Worm (Caenorhabditis elegans) whole organism, L4 larva: Measurements from ENCODE around the gene Y51B9A.9.

Experiments used
- F37D6.2 ChIP-seq: sonication (generic microtip); optimal IDR thresholded peaks from 2 replicates; lab custom pipeline; 2016; ENCODE audit warnings: mild to moderate bottlenecking, missing genetic modification characterization, missing compliant biosample characterization
- F44E2.7 ChIP-seq: fragments of 200-800 bp; sonication (Bioruptor generic); IDR thresholded peaks from 2 replicates; pipeline ENCODE4 v2.1.2; 2022; ENCODE audit warnings: missing genetic modification characterization, missing compliant biosample characterization
- R02D3.7 ChIP-seq: fragments of 150-350 bp; sonication (generic microtip); optimal IDR thresholded peaks from 3 replicates; lab custom pipeline; 2014; ENCODE audit warnings: missing biosample characterization, missing genetic modification characterization
- T26A8.4 ChIP-seq: fragments of 200-800 bp; sonication (Bioruptor generic); IDR thresholded peaks from 2 replicates; pipeline ENCODE4 v1.3.6; 2022; ENCODE audit warnings: missing genetic modification characterization, missing compliant biosample characterization
- Y105C5A.15 ChIP-seq: fragments of 200-800 bp; sonication (Bioruptor generic); IDR thresholded peaks from 2 replicates; pipeline ENCODE4 v1.3.6; 2022; ENCODE audit warnings: missing genetic modification characterization, missing compliant biosample characterization
- ZK337.2 ChIP-seq: fragments of 200-800 bp; sonication (Bioruptor generic); IDR thresholded peaks from 2 replicates; pipeline ENCODE4 v1.3.6; 2022; ENCODE audit warnings: missing genetic modification reagents, missing genetic modification characterization, missing compliant biosample characterization
- aha-1 ChIP-seq: fragments of 150-350 bp; peaks from one replicate; lab custom pipeline; 2014; ENCODE audit warnings: missing biosample characterization, missing genetic modification characterization
- ceh-20 ChIP-seq: fragments of 200-800 bp; sonication (Bioruptor generic); IDR thresholded peaks from 2 replicates; pipeline ENCODE4 v1.3.6; 2022; ENCODE audit warnings: missing genetic modification reagents, missing genetic modification characterization, missing compliant biosample characterization
- ceh-82 ChIP-seq: sonication (generic microtip); optimal IDR thresholded peaks from 2 replicates; lab custom pipeline; 2017; ENCODE audit warnings: missing biosample characterization, missing genetic modification characterization
- cey-2 ChIP-seq: sonication (generic microtip); optimal IDR thresholded peaks from 3 replicates; lab custom pipeline; 2017; ENCODE audit warnings: missing genetic modification characterization, mild to moderate bottlenecking, missing compliant biosample characterization, antibody characterized with exemption, borderline replicate concordance; ENCODE audit not compliant: insufficient read depth
- daf-16 ChIP-seq, 3 experiments: sonication (generic microtip); optimal IDR thresholded peaks; 2 replicates each; lab custom pipeline; 2016 to 2017; ENCODE audit warnings: missing genetic modification characterization in 3 of 3, missing genetic modification reagents in 3 of 3, mild to moderate bottlenecking in 2 of 3, missing compliant biosample characterization in 2 of 3, missing biosample characterization in 1 of 3, moderate library complexity in 1 of 3
- dmd-8 ChIP-seq: fragments of 200-800 bp; sonication (Bioruptor generic); IDR thresholded peaks from 2 replicates; pipeline ENCODE4 v1.3.6; 2022; ENCODE audit warnings: missing genetic modification characterization, missing compliant biosample characterization
- dve-1 ChIP-seq: sonication (generic microtip); optimal IDR thresholded peaks from 2 replicates; lab custom pipeline; 2017; ENCODE audit warnings: antibody characterized with exemption, mild to moderate bottlenecking, missing genetic modification characterization, missing compliant biosample characterization; ENCODE audit not compliant: insufficient read depth
- egl-27 ChIP-seq: sonication (generic microtip); optimal IDR thresholded peaks from 3 replicates; lab custom pipeline; 2017; ENCODE audit warnings: missing biosample characterization, missing genetic modification reagents, missing genetic modification characterization
- egl-43 ChIP-seq: fragments of 200-800 bp; sonication (Bioruptor generic); IDR thresholded peaks from 2 replicates; pipeline ENCODE4 v1.3.6; 2022; ENCODE audit warnings: missing genetic modification reagents, missing genetic modification characterization, missing compliant biosample characterization
- hmg-1.1 ChIP-seq: fragments of 200-800 bp; sonication (Bioruptor generic); IDR thresholded peaks from 2 replicates; pipeline ENCODE4 v1.3.6; 2022; ENCODE audit warnings: missing genetic modification reagents, missing genetic modification characterization, missing compliant biosample characterization
- jun-1 ChIP-seq: fragments of 150-350 bp; optimal IDR thresholded peaks from 2 replicates; lab custom pipeline; 2014; ENCODE audit warnings: missing biosample characterization, missing genetic modification reagents, missing genetic modification characterization
- lin-13 ChIP-seq: fragments of 150-350 bp; optimal IDR thresholded peaks from 2 replicates; lab custom pipeline; 2014; ENCODE audit warnings: missing biosample characterization, missing genetic modification reagents, missing genetic modification characterization
- lin-38 ChIP-seq: fragments of 200-800 bp; sonication (Bioruptor generic); IDR thresholded peaks from 2 replicates; pipeline ENCODE4 v1.3.6; 2022; ENCODE audit warnings: missing genetic modification reagents, missing genetic modification characterization, missing compliant biosample characterization
- lsy-2 ChIP-seq, 2 experiments: fragments of 150-350 bp in 1 of 2; sonication (generic microtip) in 1 of 2; optimal IDR thresholded peaks; 2 replicates each; lab custom pipeline; 2014 to 2017; ENCODE audit warnings: missing biosample characterization in 2 of 2, missing genetic modification characterization in 2 of 2
- mdl-1 ChIP-seq, 2 experiments: fragments of 150-350 bp in 1 of 2; sonication (generic microtip) in 1 of 2; optimal IDR thresholded peaks; 2 replicates each; lab custom pipeline; 2014 to 2017; ENCODE audit warnings: missing biosample characterization in 2 of 2, missing genetic modification characterization in 2 of 2
- mdt-29 ChIP-seq: fragments of 200-800 bp; sonication (Bioruptor generic); IDR thresholded peaks from 2 replicates; pipeline ENCODE4 v1.3.6; 2022; ENCODE audit warnings: missing genetic modification reagents, missing genetic modification characterization, missing compliant biosample characterization
- mep-1 ChIP-seq: fragments of 150-350 bp; sonication (generic microtip); optimal IDR thresholded peaks from 3 replicates; lab custom pipeline; 2014; ENCODE audit warnings: missing biosample characterization, missing genetic modification characterization
- mxl-3 ChIP-seq: fragments of 200-800 bp; sonication (Bioruptor generic); optimal IDR thresholded peaks from 2 replicates; lab custom pipeline; 2018; ENCODE audit warnings: mild to moderate bottlenecking, missing genetic modification characterization, missing compliant biosample characterization
- nhr-102 ChIP-seq: sonication (generic microtip); optimal IDR thresholded peaks from 2 replicates; lab custom pipeline; 2016; ENCODE audit warnings: mild to moderate bottlenecking, missing genetic modification characterization, moderate library complexity, missing compliant biosample characterization
- nhr-42 ChIP-seq: fragments of 200-800 bp; sonication (Bioruptor generic); IDR thresholded peaks from 2 replicates; pipeline ENCODE4 v1.3.6; 2022; ENCODE audit warnings: missing genetic modification characterization, missing compliant biosample characterization
- nhr-76 ChIP-seq: fragments of 150-350 bp; optimal IDR thresholded peaks from 2 replicates; lab custom pipeline; 2014; ENCODE audit warnings: missing biosample characterization, missing genetic modification characterization
- nhr-77 ChIP-seq: fragments of 150-350 bp; optimal IDR thresholded peaks from 2 replicates; lab custom pipeline; 2014; ENCODE audit warnings: missing biosample characterization, missing genetic modification characterization
- pqm-1 ChIP-seq: sonication (generic microtip); optimal IDR thresholded peaks from 2 replicates; lab custom pipeline; 2017; ENCODE audit warnings: missing biosample characterization, missing genetic modification characterization
- rbr-2 ChIP-seq: sonication (generic microtip); optimal IDR thresholded peaks from 2 replicates; lab custom pipeline; 2016; ENCODE audit warnings: missing genotype, missing genetic modification characterization, missing compliant biosample characterization
- set-16 ChIP-seq: fragments of 200-800 bp; sonication (Bioruptor generic); IDR thresholded peaks from 2 replicates; pipeline ENCODE4 v1.3.6; 2022; ENCODE audit warnings: missing genetic modification reagents, missing genetic modification characterization, missing compliant biosample characterization
- snpc-1.2 ChIP-seq: fragments of 200-800 bp; sonication (Bioruptor generic); IDR thresholded peaks from 2 replicates; pipeline ENCODE4 v1.3.6; 2022; ENCODE audit warnings: missing genetic modification reagents, missing genetic modification characterization, missing compliant biosample characterization
- spr-3 ChIP-seq: fragments of 200-800 bp; sonication (Bioruptor generic); optimal IDR thresholded peaks from 2 replicates; lab custom pipeline; 2018; ENCODE audit warnings: mild to moderate bottlenecking, missing genetic modification characterization, missing compliant biosample characterization
- tag-97 ChIP-seq: fragments of 200-800 bp; sonication (Bioruptor generic); IDR thresholded peaks from 2 replicates; pipeline ENCODE4 v1.3.6; 2022; ENCODE audit warnings: missing genetic modification characterization, missing compliant biosample characterization
- unc-130 ChIP-seq: sonication (generic microtip); optimal IDR thresholded peaks from 2 replicates; lab custom pipeline; 2016; ENCODE audit warnings: missing genetic modification reagents, missing genetic modification characterization, missing compliant biosample characterization
- unc-62 ChIP-seq, 3 experiments: fragments of 150-350 bp in 1 of 3; sonication (generic microtip); optimal IDR thresholded peaks in 2 of 3; peaks in 1 of 3; 1 replicate in 1 of 3; 2 replicates in 2 of 3; lab custom pipeline; 2014 to 2017; ENCODE audit warnings: missing biosample characterization in 3 of 3, missing genetic modification characterization in 3 of 3, missing genetic modification reagents in 3 of 3, missing genotype in 1 of 3
- zfp-2 ChIP-seq: sonication (generic microtip); optimal IDR thresholded peaks from 2 replicates; lab custom pipeline; 2016; ENCODE audit warnings: mild to moderate bottlenecking, missing genetic modification characterization, missing compliant biosample characterization
- zip-11 ChIP-seq: fragments of 200-800 bp; sonication (Bioruptor generic); IDR thresholded peaks from 2 replicates; pipeline ENCODE4 v1.3.6; 2022; ENCODE audit warnings: missing genetic modification characterization, missing compliant biosample characterization
- zip-2 ChIP-seq: fragments of 150-350 bp; optimal IDR thresholded peaks from 2 replicates; lab custom pipeline; 2014; ENCODE audit warnings: missing biosample characterization, missing genetic modification characterization

Gene Y51B9A.9

ce11 chrII:9398370-9398901, 1.0 kb upstream of the Y51B9A.9 start, which contains the start of the genes Y51B9A.14 and Y51B9A.8:
TSS of gene Y51B9A.14 (minus strand) at chrII:9398470.
TSS of gene Y51B9A.8 (plus strand) at chrII:9398851.
- no peak for TF ChIP-seq unc-130
- TF ChIP-seq hmg-1.1 (GFP tag; lab: Robert Waterston, UW): no peak
- TF ChIP-seq F37D6.2 (tag; lab: Kevin White, UChicago): no peak
- TF ChIP-seq Y105C5A.15 (GFP tag; lab: Robert Waterston, UW): no peak
- TF ChIP-seq ceh-82: no peak

ce11 chrII:9392724-9393123, 4.7 kb downstream of the Y51B9A.9 start, which contains the start of gene lido-17:
TSS of gene lido-17 (minus strand) at chrII:9392824.
- TF ChIP-seq lin-13 (GFP tag; lab: Kevin White, UChicago) (no peak), nhr-42 (no peak), daf-16 (GFP tag; optimal IDR thresholded peaks at IDR 0.05; lab: Kevin White, UChicago) (no peak), daf-16 (tag; optimal IDR thresholded peaks at IDR 0.05; lab: Kevin White, UChicago) (no peak), R02D3.7 (tag; lab: Kevin White, UChicago) (no peak), spr-3 (GFP tag; lab: Kevin White, UChicago) (no peak), nhr-76 (no peak), rbr-2 (tag; lab: Kevin White, UChicago) (no peak), mxl-3 (no peak), tag-97 (GFP tag; lab: Robert Waterston, UW) (no peak), egl-43 (GFP tag; lab: Robert Waterston, UW) (no peak), nhr-77 (no peak)
- TF ChIP-seq, all 104 proteins: peak for 0

- TF ChIP-seq nhr-77 (no peak), zip-11 (GFP tag; lab: Robert Waterston, UW) (no peak), pqm-1 (no peak), mep-1 (tag; lab: Kevin White, UChicago) (no peak), snpc-1.2 (no peak), zfp-2 (tag; lab: Kevin White, UChicago) (no peak), Y105C5A.15 (GFP tag; lab: Robert Waterston, UW) (no peak), nhr-102 (tag; lab: Kevin White, UChicago) (no peak), egl-43 (GFP tag; lab: Robert Waterston, UW) (no peak), jun-1 (tag; lab: Kevin White, UChicago) (no peak), mdl-1 (tag; optimal IDR thresholded peaks at IDR 0.05; lab: Kevin White, UChicago) (no peak), zip-2 (tag; lab: Kevin White, UChicago) (no peak), set-16 (GFP tag; lab: Robert Waterston, UW) (no peak), R02D3.7 (tag; lab: Kevin White, UChicago) (no peak), T26A8.4 (GFP tag; lab: Robert Waterston, UW) (no peak), dve-1 (no peak), cey-2 (tag; lab: Kevin White, UChicago) (no peak), mdt-29 (GFP tag; lab: Robert Waterston, UW) (no peak), lin-38 (GFP tag; lab: Robert Waterston, UW) (no peak)
- TF ChIP-seq, all 104 proteins: peak for 0
Observed at ce11 chrII:9385241-9385640, 12.2 kb downstream of the Y51B9A.9 start, which contains the start of gene C06C3.7. TSS of gene C06C3.7 (plus strand) at chrII:9385541.

- TF ChIP-seq ZK337.2 (GFP tag; lab: Robert Waterston, UW) (no peak), spr-3 (GFP tag; lab: Kevin White, UChicago) (no peak), tag-97 (GFP tag; lab: Robert Waterston, UW) (no peak), rbr-2 (tag; lab: Kevin White, UChicago) (no peak), jun-1 (tag; lab: Kevin White, UChicago) (no peak), lsy-2 (tag; optimal IDR thresholded peaks at IDR 0.05; lab: Kevin White, UChicago) (no peak), aha-1 (no peak), dmd-8 (no peak), unc-62 (GFP tag; optimal IDR thresholded peaks at IDR 0.05 in 1 of 2; lab: Kevin White, UChicago) (no peak), unc-62 (tag; optimal IDR thresholded peaks at IDR 0.05; lab: Kevin White, UChicago) (no peak), F44E2.7 (no peak), ceh-82 (no peak), mxl-3 (no peak), ceh-20 (no peak), egl-27 (tag; lab: Kevin White, UChicago) (no peak)
Observed at ce11 chrII:9379796-9380195, 17.6 kb downstream of the Y51B9A.9 start, which contains the start of gene srh-48. TSS of gene srh-48 (plus strand) at chrII:9380096.
